Fruit fly (Drosophila melanogaster): ENCODE measurements around the gene Unc-76.

Unc-76 gene

dm6 chrX:2071878-2072817 lies 8.3 kb upstream of the Unc-76 start, which contains the start of gene Rtca (continued):
- TF ChIP-seq aop (GFP tag; IDR thresholded peaks at IDR 0.05) (no peak), Hr51 (GFP tag; optimal IDR thresholded peaks at IDR 0.05) (peak; percentile 35 to 76), Neu2 (GFP tag; optimal IDR thresholded peaks at IDR 0.05; ENCODE audit: borderline replicate concordance) (no peak), en (GFP tag; optimal IDR thresholded peaks at IDR 0.05) (peak; percentile 19), CG8359 (GFP tag; optimal IDR thresholded peaks at IDR 0.05; ENCODE audit: borderline replicate concordance) (no peak), croc (GFP tag; conservative IDR thresholded peaks at IDR 0.05) (0 out of 3 replicates have a peak, but pooled peaks have one; percentile 18), CG15269 (tag; optimal IDR thresholded peaks at IDR 0.05) (peak; percentile 82), Rx (GFP tag; IDR thresholded peaks at IDR 0.05) (no peak; the same call in 1 of the 2 replicates), NK7.1 (GFP tag; optimal IDR thresholded peaks at IDR 0.05) (peak; percentile 41), shn (GFP tag; optimal IDR thresholded peaks at IDR 0.05) (peak; percentile 55), Opbp (GFP tag; IDR thresholded peaks at IDR 0.05; ENCODE audit: partially characterized antibody) (no peak), Pdp1 (GFP tag; optimal IDR thresholded peaks at IDR 0.05) (peak; percentile 49 to 70), CG6254 (GFP tag; optimal IDR thresholded peaks at IDR 0.05) (peak; percentile 40), gcm (GFP tag; optimal IDR thresholded peaks at IDR 0.05) (peak; percentile 39), CG11398 (GFP tag; optimal IDR thresholded peaks at IDR 0.05) (no peak), CG1233 (GFP tag; optimal IDR thresholded peaks at IDR 0.05) (peak; percentile 51), Atf6 (GFP tag; IDR thresholded peaks at IDR 0.05) (peak; percentile 68), tx (GFP tag; optimal IDR thresholded peaks at IDR 0.05) (peak; percentile 68), CG8388 (GFP tag; optimal IDR thresholded peaks at IDR 0.05) (peak; percentile 40), Hr39 (optimal IDR thresholded peaks at IDR 0.05) (no peak), CG17359 (tag; optimal IDR thresholded peaks at IDR 0.05) (peak; percentile 58), CG11504 (tag; optimal IDR thresholded peaks at IDR 0.05) (peak; percentile 79), ash1 (GFP tag; optimal IDR thresholded peaks at IDR 0.05) (no peak), CG31224 (GFP tag; IDR thresholded peaks at IDR 0.05) (peak; percentile 48; the same call in 1 of the 2 replicates), az2 (GFP tag; optimal IDR thresholded peaks at IDR 0.05) (peak; percentile 38), Trl (optimal IDR thresholded peaks at IDR 0.05) (peak; percentile 25 to 37), Trl (GFP tag; optimal IDR thresholded peaks at IDR 0.05) (peak; percentile 57), CG3281 (GFP tag; optimal IDR thresholded peaks at IDR 0.05) (peak; percentile 78), knrl (GFP tag; IDR thresholded peaks at IDR 0.05; ENCODE audit: partially characterized antibody) (no peak), z (GFP tag; IDR thresholded peaks at IDR 0.05) (no peak), luna (GFP tag; optimal IDR thresholded peaks at IDR 0.05) (no peak), dm (GFP tag; optimal IDR thresholded peaks at IDR 0.05) (no peak), Fer3 (tag; optimal IDR thresholded peaks at IDR 0.05) (peak; percentile 62), CG10366 (GFP tag; IDR thresholded peaks at IDR 0.05) (peak; percentile 64), Dek (tag; optimal IDR thresholded peaks at IDR 0.05) (peak; percentile 60), Sin3A (optimal IDR thresholded peaks at IDR 0.05) (no peak), Blimp-1 (GFP tag; optimal IDR thresholded peaks at IDR 0.05) (peak; percentile 54), CG4820 (GFP tag; optimal IDR thresholded peaks at IDR 0.05) (peak; percentile 42), Hey (tag; optimal IDR thresholded peaks at IDR 0.05) (no peak), kay (GFP tag; optimal IDR thresholded peaks at IDR 0.05) (peak; percentile 20), Sox100B (GFP tag; optimal IDR thresholded peaks at IDR 0.05) (no peak), CG17186 (GFP tag; optimal IDR thresholded peaks at IDR 0.05) (no peak), CG11723 (GFP tag; optimal IDR thresholded peaks at IDR 0.05) (peak; percentile 34), tap (tag; optimal IDR thresholded peaks at IDR 0.05) (peak; percentile 64), CG31365 (tag; optimal IDR thresholded peaks at IDR 0.05) (peak; percentile 16), scrt (GFP tag; optimal IDR thresholded peaks at IDR 0.05) (peak; percentile 95), Bgb (GFP tag; IDR thresholded peaks at IDR 0.05; ENCODE audit: partially characterized antibody) (no peak), CG8478 (optimal IDR thresholded peaks at IDR 0.05) (no peak)
